Worm (Caenorhabditis elegans) whole organism, L1 larva: Measurements from ENCODE around the gene daf-12.

Experiments
- C04F5.9 ChIP-seq: sonication (generic microtip); optimal IDR thresholded peaks from 2 replicates; lab custom pipeline; 2016; ENCODE audit warnings: missing genetic modification characterization, missing compliant biosample characterization
- Y116A8C.19 ChIP-seq: sonication (generic microtip); optimal IDR thresholded peaks from 2 replicates; lab custom pipeline; 2016; ENCODE audit warnings: missing compliant biosample characterization, missing genetic modification characterization, borderline replicate concordance
- aha-1 ChIP-seq: fragments of 150-350 bp; optimal IDR thresholded peaks from 2 replicates; lab custom pipeline; 2014; ENCODE audit warnings: missing biosample characterization, missing genetic modification characterization
- aly-2 ChIP-seq: fragments of 150-350 bp; optimal IDR thresholded peaks from 2 replicates; lab custom pipeline; 2014; ENCODE audit warnings: missing biosample characterization, missing genetic modification characterization
- egl-13 ChIP-seq: sonication (generic microtip); optimal IDR thresholded peaks from 2 replicates; lab custom pipeline; 2016; ENCODE audit warnings: missing genotype, missing genetic modification reagents, missing genetic modification characterization, missing compliant biosample characterization
- fos-1 ChIP-seq: fragments of 150-350 bp; optimal IDR thresholded peaks from 2 replicates; lab custom pipeline; 2014; ENCODE audit warnings: missing biosample characterization, missing genetic modification characterization
- grh-1 ChIP-seq: fragments of 200-800 bp; sonication (Bioruptor generic); IDR thresholded peaks from 2 replicates; pipeline ENCODE4 v1.3.6; 2022; ENCODE audit warnings: missing genetic modification reagents, missing genetic modification characterization, missing compliant biosample characterization
- isw-1 ChIP-seq: fragments of 200-800 bp; sonication (Bioruptor generic); IDR thresholded peaks from 2 replicates; pipeline ENCODE4 v1.3.6; 2022; ENCODE audit warnings: missing genetic modification characterization, missing compliant biosample characterization
- lin-39 ChIP-seq: fragments of 150-350 bp; optimal IDR thresholded peaks from 2 replicates; lab custom pipeline; 2014; ENCODE audit warnings: missing biosample characterization, missing genetic modification reagents, missing genetic modification characterization
- lsy-2 ChIP-seq, 2 experiments: fragments of 150-350 bp; optimal IDR thresholded peaks; 2 replicates each; lab custom pipeline; 2014; ENCODE audit warnings: missing biosample characterization in 2 of 2, missing genetic modification characterization in 2 of 2
- mdl-1 ChIP-seq, 2 experiments: fragments of 150-350 bp; optimal IDR thresholded peaks; 2 replicates each; lab custom pipeline; 2014 to 2017; ENCODE audit warnings: missing biosample characterization in 2 of 2, missing genetic modification characterization in 2 of 2, inconsistent platforms in 1 of 2
- nhr-12 ChIP-seq: sonication (generic microtip); optimal IDR thresholded peaks from 2 replicates; lab custom pipeline; 2017; ENCODE audit warnings: missing biosample characterization, missing genetic modification characterization
- nhr-76 ChIP-seq: sonication (generic microtip); optimal IDR thresholded peaks from 2 replicates; lab custom pipeline; 2017; ENCODE audit warnings: missing biosample characterization, missing genetic modification characterization
- nhr-84 ChIP-seq: sonication (generic microtip); optimal IDR thresholded peaks from 2 replicates; lab custom pipeline; 2017; ENCODE audit warnings: missing biosample characterization, missing genetic modification characterization
- pax-3 ChIP-seq: fragments of 200-800 bp; sonication (Bioruptor generic); optimal IDR thresholded peaks from 2 replicates; lab custom pipeline; 2018; ENCODE audit warnings: mild to moderate bottlenecking, missing genetic modification characterization, moderate library complexity, missing compliant biosample characterization
- snu-23 ChIP-seq: sonication (generic microtip); optimal IDR thresholded peaks from 2 replicates; lab custom pipeline; 2016; ENCODE audit warnings: missing genetic modification characterization, missing compliant biosample characterization
- sox-4 ChIP-seq: sonication (generic microtip); optimal IDR thresholded peaks from 2 replicates; lab custom pipeline; 2016; ENCODE audit warnings: missing genetic modification characterization, missing compliant biosample characterization
- tbx-2 ChIP-seq: sonication (generic microtip); optimal IDR thresholded peaks from 2 replicates; lab custom pipeline; 2016; ENCODE audit warnings: missing genetic modification characterization, missing compliant biosample characterization
- ztf-11 ChIP-seq, 2 experiments: sonication (generic microtip); optimal IDR thresholded peaks; 2 replicates each; lab custom pipeline; 2016 to 2017; ENCODE audit warnings: missing genetic modification characterization in 2 of 2, missing biosample characterization in 1 of 2, missing compliant biosample characterization in 1 of 2

daf-12 gene

ce11 chrX:10711769-10712168 is 76.1 kb downstream of the daf-12 start, which contains the start of gene rhgf-1:
rhgf-1 (minus strand) TSS chrX:10711869.
- TF ChIP-seq lsy-2 (tag; optimal IDR thresholded peaks at IDR 0.05; lab: Kevin White, UChicago) (no peak), C04F5.9 (tag; lab: Kevin White, UChicago) (no peak), lin-39 (no peak), fos-1 (tag; lab: Kevin White, UChicago) (no peak), tbx-2 (tag; lab: Kevin White, UChicago) (no peak), isw-1 (GFP tag; lab: Robert Waterston, UW) (no peak), aha-1 (tag; lab: Kevin White, UChicago) (no peak), nhr-12 (tag; lab: Kevin White, UChicago) (no peak), ztf-11 (tag; optimal IDR thresholded peaks at IDR 0.05; lab: Kevin White, UChicago) (no peak), aly-2 (no peak), mdl-1 (tag; optimal IDR thresholded peaks at IDR 0.05; lab: Kevin White, UChicago) (no peak), sox-4 (tag; lab: Kevin White, UChicago) (no peak), grh-1 (GFP tag; lab: Robert Waterston, UW) (no peak), pax-3 (tag; lab: Kevin White, UChicago) (no peak), egl-13 (tag; lab: Kevin White, UChicago) (no peak), snu-23 (no peak), nhr-76 (tag; lab: Kevin White, UChicago) (no peak), nhr-84 (tag; lab: Kevin White, UChicago) (no peak), Y116A8C.19 (tag; lab: Kevin White, UChicago) (no peak)
- TF ChIP-seq, all 84 proteins: peak for 0
